Fruit fly (Drosophila melanogaster): ENCODE measurements around the gene CG43125.

DNA sequence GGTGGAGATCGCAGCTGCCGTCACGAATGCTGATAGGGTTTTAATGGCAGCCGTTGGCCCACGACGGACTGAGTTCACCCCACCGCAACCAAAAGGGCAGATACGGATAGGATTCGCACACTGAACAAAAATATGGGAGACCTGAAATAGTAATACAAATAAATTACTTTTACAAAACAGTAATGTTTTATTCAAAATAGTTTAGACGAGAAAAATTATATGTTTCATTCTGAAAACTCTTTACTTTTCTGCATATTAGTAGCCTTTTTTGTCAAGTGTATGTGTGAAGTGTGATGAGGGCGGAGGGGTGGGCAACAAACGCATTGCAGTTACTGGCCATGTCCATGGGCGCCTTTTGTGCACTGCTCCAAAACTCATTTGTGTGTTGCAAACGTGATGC lies 27.3 kb downstream of the CG43125 start:
- TF ChIP-seq CG5245 (GFP tag; optimal IDR thresholded peaks at IDR 0.05) (no peak), CG3995 (GFP tag; optimal IDR thresholded peaks at IDR 0.05) (no peak), CG7839 (tag; optimal IDR thresholded peaks at IDR 0.05) (no peak), tna (GFP tag; IDR thresholded peaks at IDR 0.05; ENCODE audit: partially characterized antibody) (no peak), Awh (GFP tag; IDR thresholded peaks at IDR 0.05) (no peak), dan (GFP tag; IDR thresholded peaks at IDR 0.05) (no peak), CG9797 (GFP tag; optimal IDR thresholded peaks at IDR 0.05) (no peak), Myb (GFP tag; optimal IDR thresholded peaks at IDR 0.05) (no peak), ato (GFP tag; IDR thresholded peaks at IDR 0.05; ENCODE audit: partially characterized antibody) (no peak), CG32767 (GFP tag; IDR thresholded peaks at IDR 0.05) (no peak), Gug (GFP tag; IDR thresholded peaks at IDR 0.05) (no peak)

Measured in whole organism, embryonic.